Worm (Caenorhabditis elegans) whole organism, L2 larva: ENCODE results near the gene F56C9.3.

Experiments used
- C34F6.9 ChIP-seq: fragments of 150-350 bp; optimal IDR thresholded peaks from 2 replicates; lab custom pipeline; 2014; ENCODE audit warnings: missing biosample characterization, missing genetic modification characterization
- F13H6.1 ChIP-seq: sonication (generic microtip); optimal IDR thresholded peaks from 2 replicates; lab custom pipeline; 2016; ENCODE audit warnings: missing genetic modification characterization, missing compliant biosample characterization
- Y55F3AM.14 ChIP-seq: fragments of 200-800 bp; sonication (Bioruptor generic); optimal IDR thresholded peaks from 2 replicates; lab custom pipeline; 2018; ENCODE audit warnings: mild to moderate bottlenecking, missing genetic modification characterization, missing compliant biosample characterization
- ZK546.5 ChIP-seq: sonication (generic microtip); optimal IDR thresholded peaks from 2 replicates; lab custom pipeline; 2017; ENCODE audit warnings: missing biosample characterization, missing genetic modification characterization
- alr-1 ChIP-seq: fragments of 150-350 bp; optimal IDR thresholded peaks from 2 replicates; lab custom pipeline; 2014; ENCODE audit warnings: missing biosample characterization, missing genetic modification characterization
- aly-2 ChIP-seq: fragments of 150-350 bp; optimal IDR thresholded peaks from 2 replicates; lab custom pipeline; 2014; ENCODE audit warnings: missing biosample characterization, missing genetic modification characterization
- ama-1 ChIP-seq: fragments of 150-350 bp; optimal IDR thresholded peaks from 2 replicates; lab custom pipeline; 2018; ENCODE audit warnings: inconsistent platforms
- blmp-1 ChIP-seq: sonication (generic microtip); optimal IDR thresholded peaks from 2 replicates; lab custom pipeline; 2017; ENCODE audit warnings: missing genetic modification characterization, mild to moderate bottlenecking, missing compliant biosample characterization, antibody characterized with exemption, moderate library complexity; ENCODE audit not compliant: insufficient read depth
- ceh-16 ChIP-seq: fragments of 150-350 bp; optimal IDR thresholded peaks from 2 replicates; lab custom pipeline; 2014; ENCODE audit warnings: missing biosample characterization, missing genetic modification characterization
- crh-2 ChIP-seq: sonication (generic microtip); optimal IDR thresholded peaks from 2 replicates; lab custom pipeline; 2017; ENCODE audit warnings: missing biosample characterization, missing genetic modification characterization
- dmd-4 ChIP-seq: sonication (generic microtip); optimal IDR thresholded peaks from 2 replicates; lab custom pipeline; 2017; ENCODE audit warnings: missing biosample characterization, missing genetic modification characterization
- egl-27 ChIP-seq: sonication (generic microtip); optimal IDR thresholded peaks from 3 replicates; lab custom pipeline; 2017; ENCODE audit warnings: missing biosample characterization, missing genetic modification reagents, missing genetic modification characterization
- elt-3 ChIP-seq: sonication (generic microtip); optimal IDR thresholded peaks from 2 replicates; lab custom pipeline; 2017; ENCODE audit warnings: missing biosample characterization, missing genetic modification characterization
- fos-1 ChIP-seq: fragments of 150-350 bp; optimal IDR thresholded peaks from 2 replicates; lab custom pipeline; 2014; ENCODE audit warnings: missing biosample characterization, missing genetic modification characterization
- gmeb-1 ChIP-seq: fragments of 150-350 bp; optimal IDR thresholded peaks from 2 replicates; lab custom pipeline; 2014; ENCODE audit warnings: missing biosample characterization, missing genetic modification characterization
- lin-11 ChIP-seq: fragments of 150-350 bp; sonication (generic microtip); optimal IDR thresholded peaks from 2 replicates; lab custom pipeline; 2014; ENCODE audit warnings: missing biosample characterization, missing genetic modification characterization, inconsistent platforms, mixed read lengths
- lin-13 ChIP-seq: fragments of 150-350 bp; optimal IDR thresholded peaks from 2 replicates; lab custom pipeline; 2014; ENCODE audit warnings: missing biosample characterization, missing genetic modification reagents, missing genetic modification characterization
- lin-39 ChIP-seq: fragments of 150-350 bp; optimal IDR thresholded peaks from 2 replicates; lab custom pipeline; 2014; ENCODE audit warnings: missing biosample characterization, missing genetic modification reagents, missing genetic modification characterization
- lsy-2 ChIP-seq, 2 experiments: fragments of 150-350 bp in 1 of 2; sonication (generic microtip) in 1 of 2; optimal IDR thresholded peaks; 2 replicates each; lab custom pipeline; 2014 to 2017; ENCODE audit warnings: missing biosample characterization in 2 of 2, missing genetic modification characterization in 2 of 2
- mab-5 ChIP-seq: fragments of 150-350 bp; optimal IDR thresholded peaks from 2 replicates; lab custom pipeline; 2014; ENCODE audit warnings: missing biosample characterization, missing genetic modification characterization
- mbf-1 ChIP-seq: sonication (generic microtip); optimal IDR thresholded peaks from 2 replicates; lab custom pipeline; 2017; ENCODE audit warnings: missing biosample characterization, missing genetic modification characterization
- mdl-1 ChIP-seq, 2 experiments: fragments of 150-350 bp in 1 of 2; sonication (generic microtip) in 1 of 2; optimal IDR thresholded peaks; 2 replicates each; lab custom pipeline; 2017; ENCODE audit warnings: missing biosample characterization in 2 of 2, missing genetic modification characterization in 2 of 2
- nhr-10 ChIP-seq: sonication (generic microtip); optimal IDR thresholded peaks from 2 replicates; lab custom pipeline; 2017; ENCODE audit warnings: missing biosample characterization, missing genetic modification characterization
- nhr-12 ChIP-seq: fragments of 150-350 bp; optimal IDR thresholded peaks from 2 replicates; lab custom pipeline; 2014; ENCODE audit warnings: missing biosample characterization, missing genetic modification characterization
- nhr-129 ChIP-seq: fragments of 150-350 bp; optimal IDR thresholded peaks from 2 replicates; lab custom pipeline; 2014; ENCODE audit warnings: missing biosample characterization, missing genetic modification characterization
- nhr-21 ChIP-seq: fragments of 150-350 bp; optimal IDR thresholded peaks from 2 replicates; lab custom pipeline; 2014; ENCODE audit warnings: missing biosample characterization, missing genetic modification characterization
- nhr-237 ChIP-seq: fragments of 150-350 bp; optimal IDR thresholded peaks from 2 replicates; lab custom pipeline; 2014; ENCODE audit warnings: missing biosample characterization, missing genetic modification characterization
- nhr-25 ChIP-seq: fragments of 150-350 bp; sonication (generic microtip); optimal IDR thresholded peaks from 3 replicates; lab custom pipeline; 2014; ENCODE audit warnings: missing biosample characterization, missing genetic modification characterization
- nhr-6 ChIP-seq: fragments of 150-350 bp; optimal IDR thresholded peaks from 2 replicates; lab custom pipeline; 2014; ENCODE audit warnings: missing biosample characterization, missing genetic modification characterization
- nhr-77 ChIP-seq: fragments of 150-350 bp; optimal IDR thresholded peaks from 2 replicates; lab custom pipeline; 2014; ENCODE audit warnings: missing biosample characterization, missing genetic modification characterization
- sem-4 ChIP-seq: fragments of 150-350 bp; optimal IDR thresholded peaks from 2 replicates; lab custom pipeline; 2014; ENCODE audit warnings: missing biosample characterization, missing genetic modification reagents, missing genetic modification characterization
- skn-1 ChIP-seq: sonication (generic microtip); optimal IDR thresholded peaks from 2 replicates; lab custom pipeline; 2017; ENCODE audit warnings: missing biosample characterization, missing genetic modification characterization
- sma-3 ChIP-seq: sonication (generic microtip); optimal IDR thresholded peaks from 2 replicates; lab custom pipeline; 2016; ENCODE audit warnings: missing genetic modification reagents, missing genetic modification characterization, missing compliant biosample characterization
- sma-9 ChIP-seq, 2 experiments: fragments of 150-350 bp in 1 of 2; sonication (generic microtip) in 1 of 2; optimal IDR thresholded peaks; 2 replicates each; lab custom pipeline; 2014 to 2016; ENCODE audit warnings: missing genetic modification characterization in 2 of 2, mild to moderate bottlenecking in 1 of 2, missing biosample characterization in 1 of 2, missing compliant biosample characterization in 1 of 2, missing genetic modification reagents in 1 of 2, moderate library complexity in 1 of 2
- snpc-4 ChIP-seq: fragments of 150-350 bp; optimal IDR thresholded peaks from 2 replicates; lab custom pipeline; 2014; ENCODE audit warnings: missing biosample characterization, missing genetic modification characterization
- unc-55 ChIP-seq: fragments of 150-350 bp; sonication (generic microtip); optimal IDR thresholded peaks from 3 replicates; lab custom pipeline; 2014; ENCODE audit warnings: missing biosample characterization, missing genetic modification reagents, missing genetic modification characterization
- unc-62 ChIP-seq: fragments of 150-350 bp; optimal IDR thresholded peaks from 2 replicates; lab custom pipeline; 2014; ENCODE audit warnings: missing biosample characterization, missing genetic modification reagents, missing genetic modification characterization
- zag-1 ChIP-seq: fragments of 150-350 bp; optimal IDR thresholded peaks from 2 replicates; lab custom pipeline; 2014; ENCODE audit warnings: missing biosample characterization, missing genetic modification characterization
- ztf-11 ChIP-seq: sonication (generic microtip); optimal IDR thresholded peaks from 2 replicates; lab custom pipeline; 2017; ENCODE audit warnings: missing biosample characterization, missing genetic modification characterization

Gene F56C9.3

ce11 chrIII:7272828-7273227 is 38.3 kb upstream of the F56C9.3 start:
- TF ChIP-seq mbf-1 (tag; lab: Kevin White, UChicago) = no peak
- TF ChIP-seq nhr-129 (tag; lab: Kevin White, UChicago) = peak; percentile 89
- no peak for TF ChIP-seq lin-11 (tag; lab: Kevin White, UChicago)
- TF ChIP-seq blmp-1 (tag; lab: Kevin White, UChicago) = peak; percentile 85
- TF ChIP-seq sma-9 (GFP tag; optimal IDR thresholded peaks at IDR 0.05; lab: Kevin White, UChicago) = peak; percentile 86
- TF ChIP-seq sma-9 (tag; optimal IDR thresholded peaks at IDR 0.05; lab: Kevin White, UChicago) = no peak
- no peak for TF ChIP-seq lin-39
- no peak for TF ChIP-seq nhr-77 (tag; lab: Kevin White, UChicago)
- TF ChIP-seq ceh-16 (tag; lab: Kevin White, UChicago) = no peak
- TF ChIP-seq unc-62 (GFP tag; lab: Kevin White, UChicago) = no peak
- no peak for TF ChIP-seq zag-1 (tag; lab: Kevin White, UChicago)
- TF ChIP-seq unc-55 (GFP tag; lab: Kevin White, UChicago) = no peak
- TF ChIP-seq ztf-11 (tag; lab: Kevin White, UChicago) = no peak
- TF ChIP-seq aly-2 = no peak
- TF ChIP-seq ama-1 (lab: Kevin White, UChicago) = peak; percentile 13
- peak; percentile 71 for TF ChIP-seq gmeb-1
- TF ChIP-seq egl-27 (tag; lab: Kevin White, UChicago) = peak; percentile 64
- no peak for TF ChIP-seq alr-1
- peak; percentile 51 for TF ChIP-seq nhr-25 (tag; lab: Kevin White, UChicago)
- TF ChIP-seq lin-13 (GFP tag; lab: Kevin White, UChicago) = no peak
- peak; percentile 63 for TF ChIP-seq fos-1 (tag; lab: Kevin White, UChicago)
- no peak for TF ChIP-seq nhr-10 (tag; lab: Kevin White, UChicago)
- TF ChIP-seq mab-5 (tag; lab: Kevin White, UChicago) = no peak
- TF ChIP-seq crh-2 (tag; lab: Kevin White, UChicago) = peak; percentile 55
- peak; percentile 82 for TF ChIP-seq sma-3
- peak in 1 of 2 experiments; percentile 32 for TF ChIP-seq mdl-1 (tag; optimal IDR thresholded peaks at IDR 0.05; lab: Kevin White, UChicago)
- no peak for TF ChIP-seq F13H6.1
- TF ChIP-seq lsy-2 (tag; optimal IDR thresholded peaks at IDR 0.05; lab: Kevin White, UChicago) = peak in 1 of 2 experiments; percentile 46
- peak; percentile 92 for TF ChIP-seq nhr-21 (tag; lab: Kevin White, UChicago)

DNA sequence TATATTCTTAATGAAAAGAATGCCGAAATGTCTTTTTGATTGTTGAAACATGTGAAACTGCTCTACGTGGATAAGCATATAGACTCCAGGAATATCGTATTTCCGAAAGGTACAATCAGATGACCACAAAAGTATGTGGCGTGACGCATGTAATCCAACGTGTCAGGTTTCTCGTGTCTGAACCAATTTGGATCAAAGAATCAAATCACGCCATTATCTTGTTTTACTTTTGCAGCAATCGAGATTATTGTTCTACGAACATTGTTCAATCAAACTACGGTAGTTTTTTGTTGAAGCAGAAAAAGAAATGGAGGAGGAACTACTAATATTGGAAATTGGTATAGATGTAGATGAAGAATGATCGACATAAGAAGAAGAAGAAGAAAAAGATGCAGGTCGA is 37.4 kb upstream of the F56C9.3 start:
- TF ChIP-seq nhr-12 (tag; lab: Kevin White, UChicago) = no peak
- TF ChIP-seq lsy-2 (tag; optimal IDR thresholded peaks at IDR 0.05; lab: Kevin White, UChicago) = peak in 1 of 2 experiments; percentile 19
- TF ChIP-seq lin-11 (tag; lab: Kevin White, UChicago) = no peak
- TF ChIP-seq sma-9 (GFP tag; optimal IDR thresholded peaks at IDR 0.05; lab: Kevin White, UChicago) = peak; percentile 72
- no peak for TF ChIP-seq sma-9 (tag; optimal IDR thresholded peaks at IDR 0.05; lab: Kevin White, UChicago)
- TF ChIP-seq lin-13 (GFP tag; lab: Kevin White, UChicago) = no peak
- peak; percentile 68 for TF ChIP-seq nhr-21 (tag; lab: Kevin White, UChicago)
- peak; percentile 19 for TF ChIP-seq nhr-129 (tag; lab: Kevin White, UChicago)
- no peak for TF ChIP-seq F13H6.1

ce11 chrIII:7275296-7275695 is 35.8 kb upstream of the F56C9.3 start, which contains the start of gene psd-1:
psd-1 (minus strand) TSS chrIII:7275396.
- TF ChIP-seq nhr-21 (tag; lab: Kevin White, UChicago) = no peak
- TF ChIP-seq skn-1 (tag; lab: Kevin White, UChicago) = no peak
- no peak for TF ChIP-seq sma-3
- no peak for TF ChIP-seq ZK546.5 (tag; lab: Kevin White, UChicago)
- no peak for TF ChIP-seq zag-1 (tag; lab: Kevin White, UChicago)

- TF ChIP-seq sma-3 (peak; percentile 38), sem-4 (tag; lab: Kevin White, UChicago) (no peak), lsy-2 (tag; optimal IDR thresholded peaks at IDR 0.05; lab: Kevin White, UChicago) (peak; percentile 55 to 88), gmeb-1 (peak; percentile 99), nhr-129 (tag; lab: Kevin White, UChicago) (peak; percentile 36), ZK546.5 (tag; lab: Kevin White, UChicago) (no peak), Y55F3AM.14 (GFP tag; lab: Kevin White, UChicago) (no peak), dmd-4 (tag; lab: Kevin White, UChicago) (no peak), lin-39 (no peak), sma-9 (GFP tag; optimal IDR thresholded peaks at IDR 0.05; lab: Kevin White, UChicago) (peak; percentile 39), sma-9 (tag; optimal IDR thresholded peaks at IDR 0.05; lab: Kevin White, UChicago) (no peak), nhr-6 (peak; percentile 6), zag-1 (tag; lab: Kevin White, UChicago) (no peak), nhr-237 (tag; lab: Kevin White, UChicago) (no peak), mdl-1 (tag; optimal IDR thresholded peaks at IDR 0.05; lab: Kevin White, UChicago) (no peak), nhr-21 (tag; lab: Kevin White, UChicago) (peak; percentile 42), mbf-1 (tag; lab: Kevin White, UChicago) (no peak), crh-2 (tag; lab: Kevin White, UChicago) (peak; percentile 58), C34F6.9 (tag; lab: Kevin White, UChicago) (peak; percentile 80), unc-55 (GFP tag; lab: Kevin White, UChicago) (peak; percentile 79), lin-13 (GFP tag; lab: Kevin White, UChicago) (peak; percentile 59), elt-3 (tag; lab: Kevin White, UChicago) (no peak), nhr-25 (tag; lab: Kevin White, UChicago) (peak; percentile 28), blmp-1 (tag; lab: Kevin White, UChicago) (peak; percentile 32), nhr-77 (tag; lab: Kevin White, UChicago) (no peak), snpc-4 (tag; lab: Kevin White, UChicago) (peak; percentile 59), fos-1 (tag; lab: Kevin White, UChicago) (no peak)
Measured at ce11 chrIII:7277228-7277627, 33.9 kb upstream of the F56C9.3 start, which contains the start of the genes spot-1 and B0361.11. spot-1 (minus strand) TSS chrIII:7277274. B0361.11 (plus strand) TSS chrIII:7277599.
